Worm (Caenorhabditis elegans): ENCODE measurements around the gene kqt-3.
A peak's percentile ranks its signal among the peaks of the same experiment; 100 is the strongest.

The kqt-3 gene

ce11 chrII:13670707-13671295 is 25.3 kb upstream of the kqt-3 start:
- peak; percentile 20 for TF ChIP-seq dve-1 (tag; optimal IDR thresholded peaks at IDR 0.05; ENCODE audit: insufficient read depth)
- TF ChIP-seq nhr-41 (GFP tag; IDR thresholded peaks at IDR 0.05) = no peak
- TF ChIP-seq Y105C5A.15 (GFP tag; IDR thresholded peaks at IDR 0.05) = no peak
- TF ChIP-seq nhr-25 (tag; optimal IDR thresholded peaks at IDR 0.05; ENCODE audit: borderline replicate concordance, insufficient read depth) = no peak
- TF ChIP-seq pqm-1 (tag; optimal IDR thresholded peaks at IDR 0.05) = peak; percentile 84
- no peak for TF ChIP-seq daf-16 (GFP tag; optimal IDR thresholded peaks at IDR 0.05)
- TF ChIP-seq daf-16 (tag; optimal IDR thresholded peaks at IDR 0.05) = peak; percentile 51
- peak; percentile 13 for TF ChIP-seq hlh-30 (tag; optimal IDR thresholded peaks at IDR 0.05; ENCODE audit: insufficient read depth)
- peak; percentile 23 for TF ChIP-seq nhr-48 (tag; optimal IDR thresholded peaks at IDR 0.05)
- TF ChIP-seq nhr-77 (tag; optimal IDR thresholded peaks at IDR 0.05) = peak; percentile 73
- peak; percentile 69 for TF ChIP-seq hlh-11 (tag; optimal IDR thresholded peaks at IDR 0.05)
- TF ChIP-seq nhr-28 (tag; optimal IDR thresholded peaks at IDR 0.05) = peak; percentile 75
- TF ChIP-seq set-16 (GFP tag; IDR thresholded peaks at IDR 0.05) = peak; percentile 58; the same call in 1 of the 2 replicates
- peak; percentile 71 for TF ChIP-seq dmd-6 (GFP tag; IDR thresholded peaks at IDR 0.05)

- no peak for TF ChIP-seq lir-3 (tag; optimal IDR thresholded peaks at IDR 0.05)
- TF ChIP-seq zip-2 (tag; optimal IDR thresholded peaks at IDR 0.05) = no peak
- TF ChIP-seq mes-2 (tag; optimal IDR thresholded peaks at IDR 0.05; ENCODE audit: poor library complexity, severe bottlenecking) = peak; percentile 22
- TF ChIP-seq hlh-11 (tag; optimal IDR thresholded peaks at IDR 0.05) = peak; percentile 35
- TF ChIP-seq nhr-237 (tag; optimal IDR thresholded peaks at IDR 0.05) = no peak
- peak; percentile 39; the same call in 1 of the 2 replicates for TF ChIP-seq dmd-6 (GFP tag; IDR thresholded peaks at IDR 0.05)
- no peak for TF ChIP-seq gei-8 (GFP tag; optimal IDR thresholded peaks at IDR 0.05)
- peak; percentile 10 for TF ChIP-seq mep-1 (tag; optimal IDR thresholded peaks at IDR 0.05)
- no peak for TF ChIP-seq lim-7 (GFP tag; IDR thresholded peaks at IDR 0.05)
- TF ChIP-seq nhr-11 (tag; optimal IDR thresholded peaks at IDR 0.05) = no peak
- peak; percentile 49 for TF ChIP-seq dve-1 (tag; optimal IDR thresholded peaks at IDR 0.05; ENCODE audit: insufficient read depth)
- peak; percentile 74 for TF ChIP-seq hlh-30 (tag; optimal IDR thresholded peaks at IDR 0.05; ENCODE audit: insufficient read depth)
Observed at ce11 chrII:13672057-13672456, 24.0 kb upstream of the kqt-3 start.

ce11 chrII:13673605-13674193 is 22.4 kb upstream of the kqt-3 start:
- TF ChIP-seq unc-62 (GFP tag; optimal IDR thresholded peaks at IDR 0.05 in 1 of 2) (peak in 1 of 2 experiments; percentile 32), unc-62 (tag; optimal IDR thresholded peaks at IDR 0.05) (no peak), nhr-28 (tag; optimal IDR thresholded peaks at IDR 0.05) (peak; percentile 29), spr-3 (GFP tag; optimal IDR thresholded peaks at IDR 0.05) (no peak), mes-2 (tag; optimal IDR thresholded peaks at IDR 0.05; ENCODE audit: poor library complexity, severe bottlenecking) (peak; percentile 11), hif-1 (tag; optimal IDR thresholded peaks at IDR 0.05) (peak in 1 of 2 experiments; percentile 7), hlh-11 (tag; optimal IDR thresholded peaks at IDR 0.05) (peak; percentile 70), daf-16 (GFP tag; optimal IDR thresholded peaks at IDR 0.05) (no peak), daf-16 (tag; optimal IDR thresholded peaks at IDR 0.05) (peak; percentile 4), ceh-44 (GFP tag; IDR thresholded peaks at IDR 0.05) (no peak), zip-11 (GFP tag; IDR thresholded peaks at IDR 0.05) (no peak), ceh-20 (GFP tag; IDR thresholded peaks at IDR 0.05) (no peak), egl-43 (GFP tag; IDR thresholded peaks at IDR 0.05) (no peak), nhr-77 (tag; optimal IDR thresholded peaks at IDR 0.05) (peak; percentile 20), dmd-6 (GFP tag; IDR thresholded peaks at IDR 0.05) (0 out of 2 replicates have a peak, but pooled peaks have one; percentile 20), jun-1 (tag; optimal IDR thresholded peaks at IDR 0.05) (no peak), lin-15B (tag; optimal IDR thresholded peaks at IDR 0.05) (no peak), nhr-111 (GFP tag; optimal IDR thresholded peaks at IDR 0.05) (no peak), hlh-30 (tag; optimal IDR thresholded peaks at IDR 0.05; ENCODE audit: insufficient read depth) (peak; percentile 68), dve-1 (tag; optimal IDR thresholded peaks at IDR 0.05; ENCODE audit: insufficient read depth) (peak; percentile 27), nhr-6 (tag; optimal IDR thresholded peaks at IDR 0.05) (no peak), tra-1 (GFP tag; IDR thresholded peaks at IDR 0.05) (no peak), duxl-1 (tag; optimal IDR thresholded peaks at IDR 0.05; ENCODE audit: poor library complexity) (no peak), tag-97 (GFP tag; IDR thresholded peaks at IDR 0.05) (no peak), pqm-1 (tag; optimal IDR thresholded peaks at IDR 0.05) (no peak), daf-12 (tag; optimal IDR thresholded peaks at IDR 0.05) (no peak), Y75B8A.6 (GFP tag; IDR thresholded peaks at IDR 0.05) (no peak), mxl-3 (GFP tag; optimal IDR thresholded peaks at IDR 0.05) (peak; percentile 27), mdl-1 (tag; optimal IDR thresholded peaks at IDR 0.05) (peak in 1 of 2 experiments; percentile 66), nhr-102 (tag; optimal IDR thresholded peaks at IDR 0.05) (peak; percentile 45), nhr-48 (tag; optimal IDR thresholded peaks at IDR 0.05) (peak; percentile 48), aha-1 (tag) (peak; percentile 15)
